Worm (Caenorhabditis elegans) whole organism, L3 larva: ENCODE measurements around the gene mttu-1.
A peak's percentile ranks its signal among the peaks of the same experiment; 100 is the strongest.

Experiments
- R02D3.7 ChIP-seq: fragments of 150-350 bp; optimal IDR thresholded peaks from 2 replicates; lab custom pipeline; 2014; ENCODE audit warnings: missing biosample characterization, missing genetic modification characterization
- ZK546.5 ChIP-seq: sonication (generic microtip); optimal IDR thresholded peaks from 2 replicates; lab custom pipeline; 2017; ENCODE audit warnings: missing biosample characterization, missing genetic modification characterization
- ama-1 ChIP-seq: fragments of 150-350 bp; optimal IDR thresholded peaks from 2 replicates; lab custom pipeline; 2018
- ceh-16 ChIP-seq: sonication (generic microtip); optimal IDR thresholded peaks from 2 replicates; lab custom pipeline; 2017; ENCODE audit warnings: missing biosample characterization, missing genetic modification characterization
- ceh-28 ChIP-seq: fragments of 150-350 bp; optimal IDR thresholded peaks from 2 replicates; lab custom pipeline; 2014; ENCODE audit warnings: missing biosample characterization, missing genetic modification reagents, missing genetic modification characterization
- daf-12 ChIP-seq: fragments of 150-350 bp; optimal IDR thresholded peaks from 2 replicates; lab custom pipeline; 2014; ENCODE audit warnings: missing biosample characterization, missing genetic modification reagents, missing genetic modification characterization
- egl-27 ChIP-seq: sonication (generic microtip); optimal IDR thresholded peaks from 4 replicates; lab custom pipeline; 2017; ENCODE audit warnings: missing biosample characterization, missing genetic modification reagents, missing genetic modification characterization
- egl-5 ChIP-seq: fragments of 150-350 bp; optimal IDR thresholded peaks from 2 replicates; lab custom pipeline; 2017; ENCODE audit warnings: missing biosample characterization, missing genetic modification reagents, missing genetic modification characterization, inconsistent platforms
- elt-1 ChIP-seq: fragments of 150-350 bp; optimal IDR thresholded peaks from 2 replicates; lab custom pipeline; 2014; ENCODE audit warnings: missing biosample characterization, missing genetic modification characterization
- elt-2 ChIP-seq: sonication (generic microtip); optimal IDR thresholded peaks from 2 replicates; lab custom pipeline; 2016; ENCODE audit warnings: missing genetic modification reagents, mild to moderate bottlenecking, missing genetic modification characterization, missing compliant biosample characterization
- elt-3 ChIP-seq, 3 experiments: fragments of 150-350 bp in 1 of 3; sonication (generic microtip) in 2 of 3; optimal IDR thresholded peaks; 2 replicates in 2 of 3; 4 replicates in 1 of 3; lab custom pipeline; 2014 to 2017; ENCODE audit warnings: missing biosample characterization in 3 of 3, missing genetic modification characterization in 3 of 3
- fkh-2 ChIP-seq: fragments of 150-350 bp; optimal IDR thresholded peaks from 2 replicates; lab custom pipeline; 2014; ENCODE audit warnings: missing biosample characterization, missing genetic modification reagents, missing genetic modification characterization
- fos-1 ChIP-seq: fragments of 150-350 bp; optimal IDR thresholded peaks from 2 replicates; lab custom pipeline; 2014; ENCODE audit warnings: missing biosample characterization, missing genetic modification characterization
- hmg-11 ChIP-seq: sonication (generic microtip); optimal IDR thresholded peaks from 2 replicates; lab custom pipeline; 2016; ENCODE audit warnings: missing genetic modification characterization, missing compliant biosample characterization
- jun-1 ChIP-seq: fragments of 150-350 bp; optimal IDR thresholded peaks from 2 replicates; lab custom pipeline; 2014; ENCODE audit warnings: missing biosample characterization, missing genetic modification reagents, missing genetic modification characterization
- lin-15B ChIP-seq: fragments of 150-350 bp; optimal IDR thresholded peaks from 2 replicates; lab custom pipeline; 2014; ENCODE audit warnings: missing biosample characterization, missing genetic modification characterization
- lin-39 ChIP-seq: fragments of 150-350 bp; optimal IDR thresholded peaks from 2 replicates; lab custom pipeline; 2018; ENCODE audit warnings: missing biosample characterization, missing genetic modification reagents, missing genetic modification characterization
- lsy-12 ChIP-seq: sonication (generic microtip); optimal IDR thresholded peaks from 2 replicates; lab custom pipeline; 2016; ENCODE audit warnings: mild to moderate bottlenecking, missing genetic modification characterization, missing compliant biosample characterization
- mdl-1 ChIP-seq: fragments of 150-350 bp; optimal IDR thresholded peaks from 2 replicates; lab custom pipeline; 2014; ENCODE audit warnings: missing biosample characterization, missing genetic modification characterization
- nfya-1 ChIP-seq: sonication (generic microtip); optimal IDR thresholded peaks from 2 replicates; lab custom pipeline; 2017; ENCODE audit warnings: missing genetic modification characterization, mild to moderate bottlenecking, missing compliant biosample characterization, antibody characterized with exemption, moderate library complexity; ENCODE audit not compliant: insufficient read depth
- nhr-11 ChIP-seq: fragments of 150-350 bp; optimal IDR thresholded peaks from 2 replicates; lab custom pipeline; 2014; ENCODE audit warnings: missing biosample characterization, missing genetic modification characterization
- nhr-23 ChIP-seq: fragments of 150-350 bp; optimal IDR thresholded peaks from 2 replicates; lab custom pipeline; 2014; ENCODE audit warnings: missing biosample characterization, missing genetic modification reagents, missing genetic modification characterization
- nhr-237 ChIP-seq: fragments of 150-350 bp; optimal IDR thresholded peaks from 2 replicates; lab custom pipeline; 2014; ENCODE audit warnings: missing biosample characterization, missing genetic modification characterization
- nhr-25 ChIP-seq: sonication (generic microtip); optimal IDR thresholded peaks from 2 replicates; lab custom pipeline; 2017; ENCODE audit warnings: missing biosample characterization, missing genetic modification characterization
- nhr-28 ChIP-seq: fragments of 150-350 bp; optimal IDR thresholded peaks from 2 replicates; lab custom pipeline; 2014; ENCODE audit warnings: missing biosample characterization, missing genetic modification characterization
- nhr-43 ChIP-seq: sonication (generic microtip); optimal IDR thresholded peaks from 2 replicates; lab custom pipeline; 2016; ENCODE audit warnings: mild to moderate bottlenecking, missing genetic modification characterization, missing compliant biosample characterization; ENCODE audit not compliant: poor library complexity, severe bottlenecking
- nhr-77 ChIP-seq: fragments of 150-350 bp; optimal IDR thresholded peaks from 2 replicates; lab custom pipeline; 2014; ENCODE audit warnings: missing biosample characterization, missing genetic modification characterization
- pha-4 ChIP-seq: fragments of 150-350 bp; optimal IDR thresholded peaks from 2 replicates; lab custom pipeline; 2014; ENCODE audit warnings: missing biosample characterization, missing genetic modification reagents, missing genetic modification characterization
- pqm-1 ChIP-seq: fragments of 150-350 bp; optimal IDR thresholded peaks from 2 replicates; lab custom pipeline; 2017; ENCODE audit warnings: missing biosample characterization, missing genetic modification characterization, inconsistent platforms
- sea-2 ChIP-seq: fragments of 150-350 bp; sonication (generic microtip); optimal IDR thresholded peaks from 4 replicates; lab custom pipeline; 2014; ENCODE audit warnings: missing biosample characterization, missing genetic modification reagents, missing genetic modification characterization
- snpc-4 ChIP-seq: fragments of 150-350 bp; optimal IDR thresholded peaks from 2 replicates; lab custom pipeline; 2014; ENCODE audit warnings: missing biosample characterization, missing genetic modification characterization
- tbx-2 ChIP-seq: sonication (generic microtip); optimal IDR thresholded peaks from 2 replicates; lab custom pipeline; 2016; ENCODE audit warnings: mild to moderate bottlenecking, missing genetic modification characterization, missing compliant biosample characterization
- unc-39 ChIP-seq: sonication (generic microtip); optimal IDR thresholded peaks from 4 replicates; lab custom pipeline; 2017; ENCODE audit warnings: missing biosample characterization, missing genetic modification characterization
- unc-62 ChIP-seq: fragments of 150-350 bp; sonication (generic microtip); optimal IDR thresholded peaks from 4 replicates; lab custom pipeline; 2014; ENCODE audit warnings: missing biosample characterization, missing genetic modification reagents, missing genetic modification characterization
- zag-1 ChIP-seq: fragments of 150-350 bp; optimal IDR thresholded peaks from 2 replicates; lab custom pipeline; 2014; ENCODE audit warnings: missing biosample characterization, missing genetic modification characterization
- ztf-4 ChIP-seq: fragments of 150-350 bp; optimal IDR thresholded peaks from 2 replicates; lab custom pipeline; 2014; ENCODE audit warnings: missing biosample characterization, missing genetic modification characterization

The mttu-1 gene

ce11 chrIV:11298154-11299086 is 1.7 kb upstream of the mttu-1 start, which contains the start of the genes B0035.15 and dnj-1:
B0035.15 (minus strand) TSS chrIV:11298252.
dnj-1 (plus strand) TSS chrIV:11299036.
- no peak for TF ChIP-seq egl-27 (tag; lab: Kevin White, UChicago)
- TF ChIP-seq ztf-4 (tag; lab: Kevin White, UChicago): no peak
- no peak for TF ChIP-seq fos-1 (tag; lab: Kevin White, UChicago)
- peak; percentile 73 for TF ChIP-seq lin-15B (tag; lab: Kevin White, UChicago)
- TF ChIP-seq elt-2 (tag; lab: Kevin White, UChicago): peak; percentile 7
- TF ChIP-seq R02D3.7 (tag; lab: Kevin White, UChicago): no peak
- no peak for TF ChIP-seq nhr-25
- TF ChIP-seq lin-39 (tag; lab: Kevin White, UChicago): peak; percentile 27
- no peak for TF ChIP-seq nhr-77
- TF ChIP-seq nhr-28 (tag; lab: Kevin White, UChicago): no peak
- TF ChIP-seq unc-39: no peak
- no peak for TF ChIP-seq ZK546.5
- no peak for TF ChIP-seq elt-3 (tag; optimal IDR thresholded peaks at IDR 0.05; lab: Kevin White, UChicago)
- peak; percentile 63 for TF ChIP-seq pha-4 (tag; lab: Kevin White, UChicago)
- peak; percentile 33 for TF ChIP-seq snpc-4 (tag; lab: Kevin White, UChicago)
- peak; percentile 74 for TF ChIP-seq nfya-1 (tag; lab: Kevin White, UChicago)
- TF ChIP-seq nhr-11 (tag; lab: Kevin White, UChicago): no peak
- TF ChIP-seq nhr-237 (tag; lab: Kevin White, UChicago): no peak
- no peak for TF ChIP-seq mdl-1 (tag; lab: Kevin White, UChicago)
- no peak for TF ChIP-seq ama-1 (lab: Kevin White, UChicago)
- TF ChIP-seq hmg-11 (tag; lab: Kevin White, UChicago): peak; percentile 57
- peak; percentile 57 for TF ChIP-seq ceh-28
- TF ChIP-seq nhr-23 (tag; lab: Kevin White, UChicago): peak; percentile 0
- TF ChIP-seq nhr-43 (tag; lab: Kevin White, UChicago): no peak
- TF ChIP-seq unc-62: no peak
- no peak for TF ChIP-seq elt-1 (tag; lab: Kevin White, UChicago)
- peak; percentile 6 for TF ChIP-seq egl-5 (tag; lab: Kevin White, UChicago)
- TF ChIP-seq jun-1: no peak
- no peak for TF ChIP-seq sea-2 (GFP tag; lab: Kevin White, UChicago)
- TF ChIP-seq, all 47 proteins: peak for 10

ce11 chrIV:11288965-11289364 is 7.7 kb downstream of the mttu-1 start:
- peak; percentile 53 for TF ChIP-seq pha-4 (tag; lab: Kevin White, UChicago)
- TF ChIP-seq lsy-12 (tag; lab: Kevin White, UChicago): no peak
- TF ChIP-seq unc-62: no peak
- TF ChIP-seq sea-2 (GFP tag; lab: Kevin White, UChicago): no peak
- no peak for TF ChIP-seq tbx-2 (tag; lab: Kevin White, UChicago)
- TF ChIP-seq hmg-11 (tag; lab: Kevin White, UChicago): no peak
- no peak for TF ChIP-seq nhr-23 (tag; lab: Kevin White, UChicago)
- peak; percentile 90 for TF ChIP-seq pqm-1
- TF ChIP-seq elt-2 (tag; lab: Kevin White, UChicago): peak; percentile 97
- no peak for TF ChIP-seq jun-1
- TF ChIP-seq ama-1 (lab: Kevin White, UChicago): no peak

- TF ChIP-seq hmg-11 (tag; lab: Kevin White, UChicago) (no peak), nhr-25 (no peak), pha-4 (tag; lab: Kevin White, UChicago) (peak; percentile 44), nhr-23 (tag; lab: Kevin White, UChicago) (no peak), ama-1 (lab: Kevin White, UChicago) (no peak), nhr-11 (tag; lab: Kevin White, UChicago) (no peak), egl-5 (tag; lab: Kevin White, UChicago) (no peak), nhr-43 (tag; lab: Kevin White, UChicago) (no peak)
These were observed 9.2 kb downstream of the mttu-1 start, which contains the start of gene F54D1.6 for ce11 chrIV:11287511-11287910. F54D1.6 (plus strand) TSS chrIV:11287811.

- no peak for TF ChIP-seq nhr-23 (tag; lab: Kevin White, UChicago)
- TF ChIP-seq jun-1: no peak
- TF ChIP-seq ceh-16 (tag; lab: Kevin White, UChicago): no peak
- no peak for TF ChIP-seq nhr-28 (tag; lab: Kevin White, UChicago)
- TF ChIP-seq elt-2 (tag; lab: Kevin White, UChicago): peak; percentile 31
- TF ChIP-seq zag-1 (tag; lab: Kevin White, UChicago): no peak
- peak; percentile 71 for TF ChIP-seq pqm-1
- TF ChIP-seq fkh-2 (tag; lab: Kevin White, UChicago): no peak
- TF ChIP-seq pha-4 (tag; lab: Kevin White, UChicago): peak; percentile 46
- no peak for TF ChIP-seq daf-12
These were observed 10.6 kb downstream of the mttu-1 start for ce11 chrIV:11286112-11286511.
